Fruit fly (Drosophila melanogaster) whole organism, embryonic: ENCODE results near the gene CG17652.

Source experiments
- Atf-2 ChIP-seq: fragments of 200-800 bp; sonication (Bioruptor generic); optimal IDR thresholded peaks from 2 replicates; lab custom pipeline; 2016; ENCODE audit warnings: missing biosample characterization, missing genetic modification characterization
- CG10267 ChIP-seq: fragments of 200-800 bp; sonication (Bioruptor generic); optimal IDR thresholded peaks from 2 replicates; lab custom pipeline; 2018; ENCODE audit warnings: missing biosample characterization, mild to moderate bottlenecking, missing genetic modification characterization, moderate library complexity
- CG10274 ChIP-seq: fragments of 200-800 bp; sonication (Bioruptor generic); optimal IDR thresholded peaks from 3 replicates; lab custom pipeline; 2017; ENCODE audit warnings: missing biosample characterization, mild to moderate bottlenecking, missing genetic modification characterization
- CG10366 ChIP-seq: fragments of 200-800 bp; sonication (Bioruptor generic); IDR thresholded peaks from 2 replicates; pipeline ENCODE4 v1.3.6; 2022; ENCODE audit warnings: missing biosample characterization, missing genetic modification characterization
- CG12155 ChIP-seq: fragments of 200-800 bp; sonication (Bioruptor generic); optimal IDR thresholded peaks from 3 replicates; lab custom pipeline; 2016; ENCODE audit warnings: missing biosample characterization, missing genetic modification characterization
- CG13123 ChIP-seq: fragments of 200-800 bp; sonication (Bioruptor generic); optimal IDR thresholded peaks from 2 replicates; lab custom pipeline; 2016; ENCODE audit warnings: missing biosample characterization, missing genetic modification characterization
- CG13424 ChIP-seq: fragments of 200-800 bp; sonication (Bioruptor generic); optimal IDR thresholded peaks from 2 replicates; lab custom pipeline; 2019; ENCODE audit warnings: missing biosample characterization, mild to moderate bottlenecking, missing genetic modification characterization, moderate library complexity
- CG13894 ChIP-seq: fragments of 200-800 bp; sonication (Bioruptor generic); optimal IDR thresholded peaks from 3 replicates; lab custom pipeline; 2018; ENCODE audit warnings: missing biosample characterization, mild to moderate bottlenecking, missing genetic modification characterization, moderate library complexity
- CG14014 ChIP-seq: fragments of 200-800 bp; sonication (Bioruptor generic); IDR thresholded peaks from 2 replicates; pipeline ENCODE4 v1.3.6; 2022; ENCODE audit warnings: missing biosample characterization, missing genetic modification characterization
- CG15514 ChIP-seq: fragments of 200-800 bp; sonication (Bioruptor generic); optimal IDR thresholded peaks from 3 replicates; lab custom pipeline; 2017; ENCODE audit warnings: missing biosample characterization, missing genetic modification characterization, mild to moderate bottlenecking, moderate library complexity, missing genetic modification reagents
- CG2120 ChIP-seq: fragments of 200-800 bp; sonication (Bioruptor generic); optimal IDR thresholded peaks from 3 replicates; lab custom pipeline; 2016; ENCODE audit warnings: missing biosample characterization, missing genetic modification characterization
- CG33557 ChIP-seq: fragments of 200-800 bp; sonication (Bioruptor generic); optimal IDR thresholded peaks from 2 replicates; lab custom pipeline; 2019; ENCODE audit warnings: missing biosample characterization, mild to moderate bottlenecking, missing genetic modification characterization, moderate library complexity
- CG34376 ChIP-seq: fragments of 200-800 bp; sonication (Bioruptor generic); optimal IDR thresholded peaks from 2 replicates; lab custom pipeline; 2018; ENCODE audit warnings: missing biosample characterization, mild to moderate bottlenecking, missing genetic modification characterization
- CG34422 ChIP-seq: fragments of 200-800 bp; sonication (Bioruptor generic); IDR thresholded peaks from 3 replicates; pipeline ENCODE4 v1.3.6; 2022; ENCODE audit warnings: missing biosample characterization, missing genetic modification characterization
- CG4820 ChIP-seq: fragments of 200-800 bp; sonication (Bioruptor generic); optimal IDR thresholded peaks from 3 replicates; lab custom pipeline; 2016; ENCODE audit warnings: missing biosample characterization, missing genetic modification characterization
- CG9797 ChIP-seq: fragments of 200-800 bp; sonication (Bioruptor generic); optimal IDR thresholded peaks from 3 replicates; lab custom pipeline; 2018; ENCODE audit warnings: missing biosample characterization, mild to moderate bottlenecking, missing genetic modification characterization
- CG9932 ChIP-seq: fragments of 200-800 bp; sonication (Bioruptor generic); IDR thresholded peaks from 2 replicates; pipeline ENCODE4 v1.3.6; 2022; ENCODE audit warnings: missing biosample characterization, missing genetic modification characterization
- Chrac-16 ChIP-seq: fragments of 200-800 bp; sonication (Bioruptor generic); optimal IDR thresholded peaks from 3 replicates; lab custom pipeline; 2016; ENCODE audit warnings: missing biosample characterization, missing genetic modification characterization
- D19B ChIP-seq: fragments of 200-800 bp; sonication (Bioruptor generic); optimal IDR thresholded peaks from 2 replicates; lab custom pipeline; 2017; ENCODE audit warnings: missing biosample characterization, mild to moderate bottlenecking, missing genetic modification characterization
- Dip2 ChIP-seq: fragments of 200-800 bp; sonication (Bioruptor generic); IDR thresholded peaks from 2 replicates; pipeline ENCODE4 v1.3.6; 2022; ENCODE audit warnings: missing biosample characterization, missing genetic modification characterization
- Ets65A ChIP-seq: fragments of 200-800 bp; sonication (Bioruptor generic); peaks from one replicate; lab custom pipeline; 2016; ENCODE audit warnings: missing biosample characterization, missing genetic modification characterization
- Fer1 ChIP-seq: fragments of 200-800 bp; sonication (Bioruptor generic); optimal IDR thresholded peaks from 2 replicates; lab custom pipeline; 2017; ENCODE audit warnings: missing biosample characterization, mild to moderate bottlenecking, missing genetic modification characterization
- Fer3 ChIP-seq: fragments of 200-800 bp; sonication (Bioruptor generic); optimal IDR thresholded peaks from 2 replicates; lab custom pipeline; 2018; ENCODE audit warnings: missing biosample characterization, mild to moderate bottlenecking, missing genetic modification characterization, moderate library complexity
- GATAe ChIP-seq: fragments of 200-800 bp; sonication (Bioruptor generic); conservative IDR thresholded peaks from 2 replicates; pipeline ENCODE4 v1.3.6; 2022; ENCODE audit warnings: missing biosample characterization, missing genetic modification characterization
- Med ChIP-seq: fragments of 200-800 bp; sonication (Bioruptor generic); peaks from one replicate; lab custom pipeline; 2016; ENCODE audit warnings: missing biosample characterization, missing genetic modification characterization, mild to moderate bottlenecking, inconsistent platforms, moderate library complexity
- NK7.1 ChIP-seq: fragments of 200-800 bp; sonication (Bioruptor generic); optimal IDR thresholded peaks from 3 replicates; lab custom pipeline; 2016; ENCODE audit warnings: missing biosample characterization, missing genetic modification characterization
- Neu2 ChIP-seq: fragments of 200-800 bp; sonication (Bioruptor generic); optimal IDR thresholded peaks from 3 replicates; lab custom pipeline; 2016; ENCODE audit warnings: missing biosample characterization, missing genetic modification characterization, borderline replicate concordance
- NfI ChIP-seq: fragments of 200-800 bp; sonication (Bioruptor generic); optimal IDR thresholded peaks from 3 replicates; lab custom pipeline; 2018; ENCODE audit warnings: missing biosample characterization, mild to moderate bottlenecking, missing genetic modification characterization, moderate library complexity
- Pdp1 ChIP-seq, 2 experiments: fragments of 200-800 bp; sonication (Bioruptor generic); optimal IDR thresholded peaks; 3 replicates each; lab custom pipeline; 2016; ENCODE audit warnings: missing biosample characterization in 2 of 2, missing genetic modification characterization in 2 of 2, mild to moderate bottlenecking in 1 of 2, moderate library complexity in 1 of 2
- Sin3A ChIP-seq: fragments of >200 bp; optimal IDR thresholded peaks from 2 replicates; lab custom pipeline; 2018
- ase ChIP-seq: fragments of 200-800 bp; sonication (Bioruptor generic); IDR thresholded peaks from 3 replicates; pipeline ENCODE4 v1.3.6; 2022; ENCODE audit warnings: missing biosample characterization, missing genetic modification characterization
- chinmo ChIP-seq: fragments of 200-800 bp; sonication (Bioruptor generic); IDR thresholded peaks from 4 replicates; pipeline ENCODE4 v1.3.6; 2022; ENCODE audit warnings: missing biosample characterization, missing genetic modification characterization; ENCODE audit not compliant: partially characterized antibody
- crol ChIP-seq: fragments of 200-800 bp; sonication (Bioruptor generic); IDR thresholded peaks from 2 replicates; pipeline ENCODE4 v1.3.6; 2022; ENCODE audit warnings: missing biosample characterization, missing genetic modification characterization
- dpn ChIP-seq, 2 experiments: fragments of 200-800 bp; sonication (Bioruptor generic); optimal IDR thresholded peaks; 3 replicates each; lab custom pipeline; 2016; ENCODE audit warnings: missing biosample characterization in 2 of 2, missing genetic modification characterization in 2 of 2
- ewg ChIP-seq: fragments of 200-800 bp; sonication (Bioruptor generic); optimal IDR thresholded peaks from 3 replicates; lab custom pipeline; 2017; ENCODE audit warnings: mild to moderate bottlenecking, missing biosample characterization, missing genetic modification reagents, missing genetic modification characterization
- exex ChIP-seq: fragments of 200-800 bp; sonication (Bioruptor generic); optimal IDR thresholded peaks from 4 replicates; lab custom pipeline; 2018; ENCODE audit warnings: missing biosample characterization, mild to moderate bottlenecking, missing genetic modification characterization, moderate library complexity
- gro ChIP-seq: fragments of 200-800 bp; sonication (Bioruptor generic); optimal IDR thresholded peaks from 2 replicates; lab custom pipeline; 2016; ENCODE audit warnings: missing biosample characterization, missing genetic modification characterization
- hb ChIP-seq: fragments of 200-800 bp; sonication (Bioruptor generic); IDR thresholded peaks from 3 replicates; pipeline ENCODE4 v1.3.6; 2022; ENCODE audit warnings: missing biosample characterization, missing genetic modification characterization; ENCODE audit not compliant: partially characterized antibody
- her ChIP-seq: fragments of 200-800 bp; sonication (Bioruptor generic); optimal IDR thresholded peaks from 2 replicates; lab custom pipeline; 2016; ENCODE audit warnings: missing biosample characterization, missing genetic modification characterization
- inv ChIP-seq: fragments of 200-800 bp; sonication (Bioruptor generic); IDR thresholded peaks from 2 replicates; pipeline ENCODE4 v1.3.6; 2022; ENCODE audit warnings: missing biosample characterization, missing genetic modification characterization; ENCODE audit not compliant: partially characterized antibody
- kah ChIP-seq: fragments of 200-800 bp; sonication (Bioruptor generic); optimal IDR thresholded peaks from 2 replicates; lab custom pipeline; 2018; ENCODE audit warnings: missing biosample characterization, mild to moderate bottlenecking, missing genetic modification characterization
- mirr ChIP-seq: fragments of 200-800 bp; sonication (Bioruptor generic); optimal IDR thresholded peaks from 3 replicates; lab custom pipeline; 2018; ENCODE audit warnings: missing biosample characterization, mild to moderate bottlenecking, missing genetic modification characterization
- row ChIP-seq: fragments of 200-800 bp; sonication (Bioruptor generic); IDR thresholded peaks from 3 replicates; pipeline ENCODE4 v1.3.6; 2022; ENCODE audit warnings: missing biosample characterization, missing genetic modification characterization
- sug ChIP-seq: fragments of 200-800 bp; optimal IDR thresholded peaks from 2 replicates; lab custom pipeline; 2019; ENCODE audit warnings: missing biosample characterization, mild to moderate bottlenecking, missing genetic modification characterization, moderate library complexity

Gene CG17652

dm6 chr2L:1710224-1710623, 21.9 kb downstream of the CG17652 start, which contains the start of the genes CG17660 and mRpL48 (continued):
- TF ChIP-seq CG13424 (no peak), Fer1 (GFP tag; lab: Kevin White, UChicago) (peak; percentile 41), CG12155 (peak; percentile 49), ewg (GFP tag; lab: Kevin White, UChicago) (peak; percentile 7), her (GFP tag; lab: Kevin White, UChicago) (peak; percentile 23), CG9797 (GFP tag; lab: Kevin White, UChicago) (peak; percentile 97), CG33557 (GFP tag; lab: Kevin White, UChicago) (peak; percentile 7), gro (GFP tag; lab: Kevin White, UChicago) (peak; percentile 62), sug (tag; lab: Kevin White, UChicago) (peak; percentile 48), dpn (GFP tag; optimal IDR thresholded peaks at IDR 0.05; lab: Kevin White, UChicago) (peak in 1 of 2 experiments; percentile 4), Chrac-16 (GFP tag; lab: Kevin White, UChicago) (no peak), ase (GFP tag; lab: Robert Waterston, UW) (no peak), CG15514 (GFP tag; lab: Kevin White, UChicago) (peak; percentile 83), CG10366 (GFP tag; lab: Robert Waterston, UW) (no peak), CG34422 (GFP tag; lab: Robert Waterston, UW) (peak; percentile 91; the same call in 1 of the 3 replicates), inv (GFP tag; lab: Robert Waterston, UW) (peak; percentile 52), Pdp1 (GFP tag; optimal IDR thresholded peaks at IDR 0.05; lab: Kevin White, UChicago) (peak in 1 of 2 experiments; percentile 100), D19B (GFP tag; lab: Kevin White, UChicago) (no peak), CG10267 (tag; lab: Kevin White, UChicago) (peak; percentile 43)
- TF ChIP-seq, all 482 proteins: peak for 131

dm6 chr2L:1709316-1709715, 22.8 kb downstream of the CG17652 start:
- TF ChIP-seq CG10274 (GFP tag; lab: Kevin White, UChicago) = no peak
- peak; percentile 13 for TF ChIP-seq CG34376 (GFP tag; lab: Kevin White, UChicago)
- TF ChIP-seq hb (GFP tag; lab: Robert Waterston, UW) = no peak
- TF ChIP-seq Sin3A (lab: Kevin White, UChicago) = no peak
- TF ChIP-seq CG4820 = no peak
- peak; percentile 12 for TF ChIP-seq sug (tag; lab: Kevin White, UChicago)
- no peak for TF ChIP-seq Dip2 (GFP tag; lab: Robert Waterston, UW)
- 0 out of 2 replicates have a peak, but pooled peaks have one; percentile 32 for TF ChIP-seq GATAe (GFP tag; lab: Robert Waterston, UW)
- peak; percentile 70 for TF ChIP-seq Med (GFP tag; lab: Kevin White, UChicago)
- peak; percentile 22 for TF ChIP-seq CG2120 (GFP tag; lab: Kevin White, UChicago)
- peak; percentile 18 for TF ChIP-seq Ets65A
- no peak for TF ChIP-seq Neu2
- peak; percentile 78 for TF ChIP-seq exex
- TF ChIP-seq row (GFP tag; lab: Robert Waterston, UW) = peak; percentile 48; the same call in 2 of the 3 replicates
- TF ChIP-seq gro (GFP tag; lab: Kevin White, UChicago) = no peak
- no peak for TF ChIP-seq NK7.1 (GFP tag; lab: Kevin White, UChicago)
- TF ChIP-seq CG13123 (GFP tag; lab: Kevin White, UChicago) = no peak
- TF ChIP-seq D19B (GFP tag; lab: Kevin White, UChicago) = peak; percentile 4
- TF ChIP-seq crol (GFP tag; lab: Robert Waterston, UW) = no peak
- peak; percentile 4 for TF ChIP-seq mirr (GFP tag; lab: Kevin White, UChicago)
- no peak for TF ChIP-seq CG14014 (GFP tag; lab: Robert Waterston, UW)
- no peak for TF ChIP-seq CG13894
- no peak for TF ChIP-seq Atf-2
- TF ChIP-seq NfI (GFP tag; lab: Kevin White, UChicago) = no peak
- no peak for TF ChIP-seq kah (GFP tag; lab: Kevin White, UChicago)
- peak; percentile 69; the same call in 1 of the 4 replicates for TF ChIP-seq chinmo (GFP tag; lab: Robert Waterston, UW)
- TF ChIP-seq CG9932 (GFP tag; lab: Robert Waterston, UW) = 0 out of 2 replicates have a peak, but pooled peaks have one; percentile 13
- peak; percentile 13 for TF ChIP-seq Fer3 (tag; lab: Kevin White, UChicago)
- TF ChIP-seq, all 482 proteins: peak for 13
